Worm (Caenorhabditis elegans) whole organism, midembryonic: ENCODE measurements around the gene R186.3.

ENCODE experiments used
- flt-1 ChIP-seq: fragments of 200-800 bp; sonication (Bioruptor generic); IDR thresholded peaks from 2 replicates; pipeline ENCODE4 v1.3.6; 2022; ENCODE audit warnings: missing genetic modification characterization, missing compliant biosample characterization
- med-1 ChIP-seq: sonication (generic microtip); optimal IDR thresholded peaks from 2 replicates; lab custom pipeline; 2017; ENCODE audit warnings: missing genetic modification characterization, mild to moderate bottlenecking, missing compliant biosample characterization, antibody characterized with exemption, missing genetic modification reagents; ENCODE audit not compliant: insufficient read depth
- tab-1 ChIP-seq: fragments of 200-800 bp; sonication (Bioruptor generic); IDR thresholded peaks from 2 replicates; pipeline ENCODE4 v1.3.6; 2022; ENCODE audit warnings: missing genetic modification characterization, missing compliant biosample characterization

- TF ChIP-seq flt-1 (no peak), med-1 (GFP tag; lab: Kevin White, UChicago) (no peak), tab-1 (GFP tag; lab: Robert Waterston, UW) (no peak)
Measured at ce11 chrV:12999559-12999958, 32.5 kb upstream of the R186.3 start, which contains the start of gene far-4.
